Worm (Caenorhabditis elegans): ENCODE measurements around the gene twk-45.

- TF ChIP-seq dao-5 (tag; optimal IDR thresholded peaks at IDR 0.05) (no peak), him-1 (tag; optimal IDR thresholded peaks at IDR 0.05) (no peak), W03F9.2 (tag; optimal IDR thresholded peaks at IDR 0.05) (no peak)
Observed at ce11 chrIII:2769078-2769477, 32.6 kb downstream of the twk-45 start.

All from whole organism, L4/young adult.